In genomic region chrII:7182630-7183029, ce11 we compare ENCODE assay signal across 6 worm cellular contexts.
TF ChIP-seq lines count a peak whose summit lies in the region.

No protein-coding gene starts in this region.

TF ChIP-seq in whole organism, L1 larva, 84 proteins besides CTCF, POLR2A, EP300 and RAD21 (continues in another document):
- TF ChIP-seq nhr-28 (tag; optimal IDR thresholded peaks at IDR 0.05; lab: Kevin White, UChicago) (no peak), jun-1 (tag; optimal IDR thresholded peaks at IDR 0.05; lab: Kevin White, UChicago) (no peak), dsc-1 (tag; optimal IDR thresholded peaks at IDR 0.05; lab: Kevin White, UChicago) (peak; percentile 3), ceh-82 (tag; optimal IDR thresholded peaks at IDR 0.05; lab: Kevin White, UChicago) (peak in 1 of 3 experiments; percentile 37), hlh-17 (GFP tag; optimal IDR thresholded peaks at IDR 0.05; lab: Kevin White, UChicago; ENCODE audit: borderline replicate concordance) (no peak), snu-23 (GFP tag; optimal IDR thresholded peaks at IDR 0.05; lab: Kevin White, UChicago) (peak; percentile 19), swsn-7 (tag; optimal IDR thresholded peaks at IDR 0.05; lab: Kevin White, UChicago) (peak; percentile 14), nhr-47 (tag; optimal IDR thresholded peaks at IDR 0.05; lab: Kevin White, UChicago) (peak; percentile 41), unc-62 (GFP tag; optimal IDR thresholded peaks at IDR 0.05; lab: Kevin White, UChicago) (no peak), pax-3 (tag; optimal IDR thresholded peaks at IDR 0.05; lab: Kevin White, UChicago) (no peak), dpl-1 (GFP tag; optimal IDR thresholded peaks at IDR 0.05; lab: Kevin White, UChicago) (no peak), nhr-77 (tag; optimal IDR thresholded peaks at IDR 0.05; lab: Kevin White, UChicago) (no peak), lir-3 (tag; optimal IDR thresholded peaks at IDR 0.05; lab: Kevin White, UChicago; ENCODE audit: poor library complexity) (peak; percentile 53), fkh-8 (tag; optimal IDR thresholded peaks at IDR 0.05; lab: Kevin White, UChicago) (peak; percentile 0), fkh-10 (GFP tag; optimal IDR thresholded peaks at IDR 0.05; lab: Kevin White, UChicago) (peak; percentile 71)

TF ChIP-seq in whole organism, L2 larva, 48 proteins besides CTCF, POLR2A, EP300 and RAD21 (continues in another document):
- TF ChIP-seq crh-2 (tag; optimal IDR thresholded peaks at IDR 0.05; lab: Kevin White, UChicago): peak; percentile 31
- TF ChIP-seq nhr-11 (tag; optimal IDR thresholded peaks at IDR 0.05; lab: Kevin White, UChicago): no peak
- TF ChIP-seq lsy-2 (tag; optimal IDR thresholded peaks at IDR 0.05; lab: Kevin White, UChicago): peak in 1 of 2 experiments; percentile 40
- TF ChIP-seq egl-27 (tag; optimal IDR thresholded peaks at IDR 0.05; lab: Kevin White, UChicago): no peak
- TF ChIP-seq ztf-11 (tag; optimal IDR thresholded peaks at IDR 0.05; lab: Kevin White, UChicago): no peak
- TF ChIP-seq nhr-12 (tag; optimal IDR thresholded peaks at IDR 0.05; lab: Kevin White, UChicago): no peak
- TF ChIP-seq snpc-4 (tag; optimal IDR thresholded peaks at IDR 0.05; lab: Kevin White, UChicago): no peak
- no peak for TF ChIP-seq nhr-23 (tag; optimal IDR thresholded peaks at IDR 0.05; lab: Kevin White, UChicago)
- TF ChIP-seq mdl-1 (tag; optimal IDR thresholded peaks at IDR 0.05; lab: Kevin White, UChicago): no peak
- no peak for TF ChIP-seq sma-9 (GFP tag; optimal IDR thresholded peaks at IDR 0.05; lab: Kevin White, UChicago)
- no peak for TF ChIP-seq sma-9 (tag; optimal IDR thresholded peaks at IDR 0.05; lab: Kevin White, UChicago)
- no peak for TF ChIP-seq lin-13 (GFP tag; optimal IDR thresholded peaks at IDR 0.05; lab: Kevin White, UChicago)
- no peak for TF ChIP-seq blmp-1 (tag; optimal IDR thresholded peaks at IDR 0.05; lab: Kevin White, UChicago; ENCODE audit: insufficient read depth)
- TF ChIP-seq nhr-25 (tag; optimal IDR thresholded peaks at IDR 0.05; lab: Kevin White, UChicago): no peak
- TF ChIP-seq mbf-1 (tag; optimal IDR thresholded peaks at IDR 0.05; lab: Kevin White, UChicago): no peak
- peak; percentile 18 for TF ChIP-seq F13H6.1 (tag; optimal IDR thresholded peaks at IDR 0.05; lab: Kevin White, UChicago)

TF ChIP-seq in whole organism, L3 larva, 47 proteins besides CTCF, POLR2A, EP300 and RAD21:
- TF ChIP-seq hmg-11 (tag; optimal IDR thresholded peaks at IDR 0.05; lab: Kevin White, UChicago) (peak; percentile 57), nhr-25 (tag; optimal IDR thresholded peaks at IDR 0.05; lab: Kevin White, UChicago) (no peak), fkh-10 (GFP tag; optimal IDR thresholded peaks at IDR 0.05; lab: Kevin White, UChicago) (peak; percentile 72), nfya-1 (tag; optimal IDR thresholded peaks at IDR 0.05; lab: Kevin White, UChicago; ENCODE audit: insufficient read depth) (peak; percentile 58)
TF ChIP-seq in whole organism, L3 larva: peak in this region for 3.

TF ChIP-seq in whole organism, L4 larva, 104 proteins besides CTCF, POLR2A, EP300 and RAD21:
- TF ChIP-seq F26F4.8 (GFP tag; conservative IDR thresholded peaks at IDR 0.05; lab: Robert Waterston, UW) (no peak), mxl-2 (GFP tag; conservative IDR thresholded peaks at IDR 0.05; lab: Robert Waterston, UW) (no peak), rbr-2 (tag; optimal IDR thresholded peaks at IDR 0.05; lab: Kevin White, UChicago) (peak; percentile 21), ces-1 (GFP tag; optimal IDR thresholded peaks at IDR 0.05; lab: Kevin White, UChicago) (no peak), aha-1 (tag; lab: Kevin White, UChicago) (peak; percentile 90), nhr-11 (tag; optimal IDR thresholded peaks at IDR 0.05; lab: Kevin White, UChicago) (peak; percentile 32), ctbp-1 (GFP tag; IDR thresholded peaks at IDR 0.05; lab: Robert Waterston, UW) (0 out of 2 replicates have a peak, but pooled peaks have one; percentile 31), fkh-10 (GFP tag; optimal IDR thresholded peaks at IDR 0.05; lab: Kevin White, UChicago) (peak; percentile 78), lsy-2 (tag; optimal IDR thresholded peaks at IDR 0.05; lab: Kevin White, UChicago) (peak; percentile 19 to 27), mep-1 (tag; optimal IDR thresholded peaks at IDR 0.05; lab: Kevin White, UChicago) (peak; percentile 45)

TF ChIP-seq in whole organism, late embryonic, 69 proteins besides CTCF, POLR2A, EP300 and RAD21 (continues in another document):
- no peak for TF ChIP-seq ceh-22 (tag; optimal IDR thresholded peaks at IDR 0.05; lab: Kevin White, UChicago)
- TF ChIP-seq syd-9 (tag; optimal IDR thresholded peaks at IDR 0.05; lab: Kevin White, UChicago): no peak
- TF ChIP-seq lim-6 (tag; optimal IDR thresholded peaks at IDR 0.05; lab: Kevin White, UChicago): no peak
- no peak for TF ChIP-seq dmd-4 (tag; optimal IDR thresholded peaks at IDR 0.05; lab: Kevin White, UChicago; ENCODE audit: borderline replicate concordance)
- TF ChIP-seq pha-2 (tag; optimal IDR thresholded peaks at IDR 0.05; lab: Kevin White, UChicago): no peak
- TF ChIP-seq pag-3 (tag; optimal IDR thresholded peaks at IDR 0.05; lab: Kevin White, UChicago; ENCODE audit: borderline replicate concordance): no peak
- TF ChIP-seq K09A11.1 (tag; optimal IDR thresholded peaks at IDR 0.05; lab: Kevin White, UChicago; ENCODE audit: insufficient read depth): no peak
- no peak for TF ChIP-seq unc-55 (GFP tag; optimal IDR thresholded peaks at IDR 0.05; lab: Kevin White, UChicago)
- no peak for TF ChIP-seq mec-3 (tag; optimal IDR thresholded peaks at IDR 0.05; lab: Kevin White, UChicago; ENCODE audit: borderline replicate concordance)
- TF ChIP-seq ceh-18 (tag; optimal IDR thresholded peaks at IDR 0.05; lab: Kevin White, UChicago): peak; percentile 40
- TF ChIP-seq hlh-30 (tag; optimal IDR thresholded peaks at IDR 0.05; lab: Kevin White, UChicago; ENCODE audit: insufficient read depth): no peak
- TF ChIP-seq C08G9.2 (tag; optimal IDR thresholded peaks at IDR 0.05; lab: Kevin White, UChicago): peak; percentile 5
- TF ChIP-seq hlh-8 (tag; optimal IDR thresholded peaks at IDR 0.05; lab: Kevin White, UChicago): no peak
- TF ChIP-seq ztf-16 (tag; optimal IDR thresholded peaks at IDR 0.05; lab: Kevin White, UChicago): no peak
- TF ChIP-seq dve-1 (tag; optimal IDR thresholded peaks at IDR 0.05; lab: Kevin White, UChicago): no peak
- no peak for TF ChIP-seq sox-4 (tag; optimal IDR thresholded peaks at IDR 0.05; lab: Kevin White, UChicago)
- no peak for TF ChIP-seq madf-2 (tag; optimal IDR thresholded peaks at IDR 0.05; lab: Kevin White, UChicago)
- TF ChIP-seq unc-86 (tag; optimal IDR thresholded peaks at IDR 0.05; lab: Kevin White, UChicago): no peak
- TF ChIP-seq T23F11.4 (GFP tag; optimal IDR thresholded peaks at IDR 0.05; lab: Kevin White, UChicago): no peak
- TF ChIP-seq ceh-30 (tag; optimal IDR thresholded peaks at IDR 0.05; lab: Kevin White, UChicago): no peak
- no peak for TF ChIP-seq ceh-2 (tag; optimal IDR thresholded peaks at IDR 0.05; lab: Kevin White, UChicago)
- TF ChIP-seq rnt-1 (tag; optimal IDR thresholded peaks at IDR 0.05; lab: Kevin White, UChicago): no peak
- TF ChIP-seq fkh-6 (tag; optimal IDR thresholded peaks at IDR 0.05; lab: Kevin White, UChicago): no peak
- TF ChIP-seq ceh-24 (tag; optimal IDR thresholded peaks at IDR 0.05; lab: Kevin White, UChicago): no peak
- no peak for TF ChIP-seq eyg-1 (tag; optimal IDR thresholded peaks at IDR 0.05; lab: Kevin White, UChicago)
- TF ChIP-seq pqm-1 (tag; optimal IDR thresholded peaks at IDR 0.05; lab: Kevin White, UChicago): no peak

TF ChIP-seq in whole organism, mixed stage, embryonic, 35 proteins besides CTCF, POLR2A, EP300 and RAD21:
- TF ChIP-seq unc-62 (GFP tag; optimal IDR thresholded peaks at IDR 0.05; lab: Kevin White, UChicago) (no peak), ces-1 (GFP tag; optimal IDR thresholded peaks at IDR 0.05; lab: Kevin White, UChicago) (peak; percentile 86), mls-2 (tag; optimal IDR thresholded peaks at IDR 0.05; lab: Kevin White, UChicago) (peak; percentile 7), unc-120 (tag; optimal IDR thresholded peaks at IDR 0.05; lab: Kevin White, UChicago; ENCODE audit: poor library complexity, severe bottlenecking) (peak; percentile 87)
TF ChIP-seq in whole organism, mixed stage, embryonic: peak in this region for 3.

Comparison
In these comparisons a context has a peak if more than half of its experiments do, and no peak if none do; other contexts are left out.
1. Of the 29 proteins assayed by ChIP-seq in both whole organism, L4 larva and whole organism, L1 larva: peak only in whole organism, L4 larva: aha-1 and nhr-11; only in whole organism, L1 larva: lir-3; in both: fkh-10, lsy-2 and mep-1; in neither: 22; mixed calls (peak in some experiments, not most) for 1.